Fruit fly (Drosophila melanogaster) whole organism, embryonic: Measurements from ENCODE around the gene Gale.
A peak's percentile ranks its signal among the peaks of the same experiment; 100 is the strongest.

ENCODE experiments used
- Ada2b ChIP-seq: fragments of 200-800 bp; sonication (Bioruptor generic); IDR thresholded peaks from 2 replicates; pipeline ENCODE4 v1.3.6; 2022; ENCODE audit warnings: missing biosample characterization, missing genetic modification characterization
- Blimp-1 ChIP-seq: fragments of 200-800 bp; sonication (Bioruptor generic); optimal IDR thresholded peaks from 3 replicates; lab custom pipeline; 2018; ENCODE audit warnings: missing biosample characterization, missing genetic modification characterization, mild to moderate bottlenecking, moderate library complexity, missing genetic modification reagents
- CG1024 ChIP-seq: fragments of 200-800 bp; sonication (Bioruptor generic); IDR thresholded peaks from 2 replicates; pipeline ENCODE4 v1.3.6; 2022; ENCODE audit warnings: missing biosample characterization, missing genetic modification characterization
- CG10543 ChIP-seq: fragments of 200-800 bp; sonication (Bioruptor generic); optimal IDR thresholded peaks from 3 replicates; lab custom pipeline; 2017; ENCODE audit warnings: missing biosample characterization, mild to moderate bottlenecking, missing genetic modification characterization, moderate library complexity
- CG10565 ChIP-seq: fragments of 200-800 bp; sonication (Bioruptor generic); optimal IDR thresholded peaks from 3 replicates; lab custom pipeline; 2016; ENCODE audit warnings: missing biosample characterization, mild to moderate bottlenecking, missing genetic modification characterization
- CG11456 ChIP-seq: fragments of 200-800 bp; sonication (Bioruptor generic); IDR thresholded peaks from 3 replicates; pipeline ENCODE4 v1.3.6; 2022; ENCODE audit warnings: missing biosample characterization, missing genetic modification characterization
- CG1233 ChIP-seq: fragments of 200-800 bp; sonication (Bioruptor generic); optimal IDR thresholded peaks from 4 replicates; lab custom pipeline; 2018; ENCODE audit warnings: missing biosample characterization, mild to moderate bottlenecking, missing genetic modification characterization
- CG14050 ChIP-seq: fragments of 200-800 bp; sonication (Bioruptor generic); IDR thresholded peaks from 3 replicates; pipeline ENCODE4 v1.3.6; 2022; ENCODE audit warnings: missing biosample characterization, missing genetic modification characterization
- CG14965 ChIP-seq: fragments of 200-800 bp; sonication (Bioruptor generic); optimal IDR thresholded peaks from 2 replicates; lab custom pipeline; 2016; ENCODE audit warnings: missing biosample characterization, missing genetic modification characterization, borderline replicate concordance
- CG17568 ChIP-seq: fragments of 200-800 bp; sonication (Bioruptor generic); optimal IDR thresholded peaks from 2 replicates; lab custom pipeline; 2018; ENCODE audit warnings: missing biosample characterization, mild to moderate bottlenecking, missing genetic modification characterization, moderate library complexity
- CG17612 ChIP-seq: fragments of 200-800 bp; sonication (Bioruptor generic); IDR thresholded peaks from 2 replicates; pipeline ENCODE4 v1.3.6; 2022; ENCODE audit warnings: missing biosample characterization, missing genetic modification characterization
- CG17802 ChIP-seq: fragments of 200-800 bp; sonication (Bioruptor generic); optimal IDR thresholded peaks from 2 replicates; lab custom pipeline; 2018; ENCODE audit warnings: missing biosample characterization, mild to moderate bottlenecking, missing genetic modification characterization, moderate library complexity
- CG18599 ChIP-seq: fragments of 200-800 bp; sonication (Bioruptor generic); optimal IDR thresholded peaks from 3 replicates; lab custom pipeline; 2017; ENCODE audit warnings: missing biosample characterization, missing genetic modification characterization, mild to moderate bottlenecking, moderate library complexity, missing genetic modification reagents
- CG3407 ChIP-seq: fragments of 200-800 bp; sonication (Bioruptor generic); optimal IDR thresholded peaks from 2 replicates; lab custom pipeline; 2018; ENCODE audit warnings: missing biosample characterization, mild to moderate bottlenecking, missing genetic modification characterization
- CG34376 ChIP-seq: fragments of 200-800 bp; sonication (Bioruptor generic); optimal IDR thresholded peaks from 2 replicates; lab custom pipeline; 2018; ENCODE audit warnings: missing biosample characterization, mild to moderate bottlenecking, missing genetic modification characterization
- CG4424 ChIP-seq: fragments of 200-800 bp; sonication (Bioruptor generic); optimal IDR thresholded peaks from 3 replicates; lab custom pipeline; 2016; ENCODE audit warnings: missing biosample characterization, missing genetic modification characterization
- CG5953 ChIP-seq: fragments of 200-800 bp; sonication (Bioruptor generic); IDR thresholded peaks from 2 replicates; pipeline ENCODE4 v1.3.6; 2022; ENCODE audit warnings: missing biosample characterization, missing genetic modification characterization
- CG6175 ChIP-seq: fragments of 200-800 bp; sonication (Bioruptor generic); IDR thresholded peaks from 3 replicates; pipeline ENCODE4 v1.3.6; 2022; ENCODE audit warnings: missing biosample characterization, missing genetic modification characterization
- CG7987 ChIP-seq: fragments of 200-800 bp; sonication (Bioruptor generic); optimal IDR thresholded peaks from 2 replicates; lab custom pipeline; 2018; ENCODE audit warnings: missing biosample characterization, mild to moderate bottlenecking, missing genetic modification characterization, moderate library complexity
- CG8089 ChIP-seq: fragments of 200-800 bp; sonication (Bioruptor generic); optimal IDR thresholded peaks from 3 replicates; lab custom pipeline; 2016; ENCODE audit warnings: missing biosample characterization, missing genetic modification characterization
- CG8924 ChIP-seq: fragments of 200-800 bp; optimal IDR thresholded peaks from 3 replicates; lab custom pipeline; 2019; ENCODE audit warnings: missing biosample characterization, mild to moderate bottlenecking, missing genetic modification characterization, moderate library complexity
- CG9817 ChIP-seq: fragments of 200-800 bp; sonication (Bioruptor generic); optimal IDR thresholded peaks from 2 replicates; lab custom pipeline; 2018; ENCODE audit warnings: missing biosample characterization, mild to moderate bottlenecking, missing genetic modification characterization, moderate library complexity
- CTCF ChIP-seq: fragments of 200-800 bp; sonication (Bioruptor generic); optimal IDR thresholded peaks from 2 replicates; lab custom pipeline; 2017; ENCODE audit warnings: missing biosample characterization, mild to moderate bottlenecking, missing genetic modification characterization, moderate library complexity
- Dad ChIP-seq: fragments of 200-800 bp; sonication (Bioruptor generic); optimal IDR thresholded peaks from 3 replicates; lab custom pipeline; 2016; ENCODE audit warnings: missing biosample characterization, missing genetic modification characterization
- Ets97D ChIP-seq: fragments of 200-800 bp; sonication (Bioruptor generic); optimal IDR thresholded peaks from 3 replicates; lab custom pipeline; 2016; ENCODE audit warnings: missing biosample characterization, missing genetic modification characterization
- HLH3B ChIP-seq: fragments of 200-800 bp; sonication (Bioruptor generic); IDR thresholded peaks from 2 replicates; pipeline ENCODE4 v1.3.6; 2022; ENCODE audit warnings: missing biosample characterization, missing genetic modification characterization
- HLHmδ ChIP-seq: fragments of 200-800 bp; sonication (Bioruptor generic); optimal IDR thresholded peaks from 2 replicates; lab custom pipeline; 2018; ENCODE audit warnings: missing biosample characterization, mild to moderate bottlenecking, missing genetic modification characterization, moderate library complexity
- Meics ChIP-seq: fragments of 200-800 bp; sonication (Bioruptor generic); optimal IDR thresholded peaks from 2 replicates; lab custom pipeline; 2017; ENCODE audit warnings: missing biosample characterization, mild to moderate bottlenecking, missing genetic modification characterization
- Rfx ChIP-seq: fragments of 200-800 bp; sonication (Bioruptor generic); IDR thresholded peaks from 2 replicates; pipeline ENCODE4 v1.3.6; 2022; ENCODE audit warnings: missing biosample characterization, missing genetic modification characterization
- Sox102F ChIP-seq: fragments of 200-800 bp; sonication (Bioruptor generic); optimal IDR thresholded peaks from 2 replicates; lab custom pipeline; 2018; ENCODE audit warnings: missing biosample characterization, mild to moderate bottlenecking, missing genetic modification characterization, moderate library complexity
- Sry-β ChIP-seq: fragments of 200-800 bp; sonication (Bioruptor generic); optimal IDR thresholded peaks from 2 replicates; lab custom pipeline; 2018; ENCODE audit warnings: missing biosample characterization, mild to moderate bottlenecking, missing genetic modification characterization, moderate library complexity
- Trl ChIP-seq, 3 experiments: fragments of >200 bp in 2 of 3; fragments of 200-800 bp in 1 of 3; sonication (Bioruptor generic) in 1 of 3; optimal IDR thresholded peaks; 2 replicates in 1 of 3; 3 replicates in 2 of 3; lab custom pipeline; 2016 to 2017; ENCODE audit warnings: missing biosample characterization in 1 of 3, missing genetic modification characterization in 1 of 3
- ac ChIP-seq: fragments of 200-800 bp; sonication (Bioruptor generic); optimal IDR thresholded peaks from 3 replicates; lab custom pipeline; 2017; ENCODE audit warnings: missing biosample characterization, mild to moderate bottlenecking, missing genetic modification characterization
- amos ChIP-seq: fragments of 200-800 bp; sonication (Bioruptor generic); IDR thresholded peaks from 2 replicates; pipeline ENCODE4 v1.3.6; 2022; ENCODE audit warnings: missing biosample characterization, missing genetic modification characterization; ENCODE audit not compliant: partially characterized antibody
- ato ChIP-seq: fragments of 200-800 bp; sonication (Bioruptor generic); IDR thresholded peaks from 2 replicates; pipeline ENCODE4 v1.3.6; 2022; ENCODE audit warnings: missing biosample characterization, missing genetic modification characterization; ENCODE audit not compliant: partially characterized antibody
- dimm ChIP-seq: fragments of 200-800 bp; sonication (Bioruptor generic); IDR thresholded peaks from 2 replicates; pipeline ENCODE4 v1.3.6; 2022; ENCODE audit warnings: missing biosample characterization, missing genetic modification characterization
- grn ChIP-seq: fragments of 200-800 bp; sonication (Bioruptor generic); optimal IDR thresholded peaks from 3 replicates; lab custom pipeline; 2017; ENCODE audit warnings: missing biosample characterization, missing genetic modification characterization
- ken ChIP-seq: fragments of 200-800 bp; sonication (Bioruptor generic); IDR thresholded peaks from 3 replicates; pipeline ENCODE4 v1.3.6; 2022; ENCODE audit warnings: missing biosample characterization, missing genetic modification characterization
- lola ChIP-seq, 3 experiments: fragments of >200 bp in 2 of 3; fragments of 200-800 bp in 1 of 3; sonication (Bioruptor generic) in 1 of 3; optimal IDR thresholded peaks; 2 replicates each; lab custom pipeline; 2017 to 2019; ENCODE audit warnings: missing biosample characterization in 3 of 3, missing genetic modification characterization in 3 of 3, mild to moderate bottlenecking in 1 of 3, moderate library complexity in 1 of 3
- maf-S ChIP-seq: fragments of 200-800 bp; sonication (Bioruptor generic); optimal IDR thresholded peaks from 2 replicates; lab custom pipeline; 2016; ENCODE audit warnings: missing biosample characterization, missing genetic modification characterization
- mirr ChIP-seq: fragments of 200-800 bp; sonication (Bioruptor generic); optimal IDR thresholded peaks from 3 replicates; lab custom pipeline; 2018; ENCODE audit warnings: missing biosample characterization, mild to moderate bottlenecking, missing genetic modification characterization
- mld ChIP-seq: fragments of 200-800 bp; sonication (Bioruptor generic); IDR thresholded peaks from 3 replicates; pipeline ENCODE4 v1.3.6; 2022; ENCODE audit warnings: missing biosample characterization, missing genetic modification characterization; ENCODE audit not compliant: partially characterized antibody
- nau ChIP-seq: fragments of 200-800 bp; sonication (Bioruptor generic); optimal IDR thresholded peaks from 3 replicates; lab custom pipeline; 2017; ENCODE audit warnings: missing biosample characterization, mild to moderate bottlenecking, missing genetic modification characterization, missing genetic modification reagents
- nmo ChIP-seq: fragments of 200-800 bp; sonication (Bioruptor generic); optimal IDR thresholded peaks from 2 replicates; lab custom pipeline; 2018; ENCODE audit warnings: missing biosample characterization, mild to moderate bottlenecking, missing genetic modification characterization, moderate library complexity
- pnt ChIP-seq: fragments of 200-800 bp; sonication (Bioruptor generic); optimal IDR thresholded peaks from 3 replicates; lab custom pipeline; 2016; ENCODE audit warnings: missing biosample characterization, missing genetic modification characterization
- pzg ChIP-seq: fragments of 200-800 bp; sonication (Bioruptor generic); optimal IDR thresholded peaks from 3 replicates; lab custom pipeline; 2018; ENCODE audit warnings: missing biosample characterization, mild to moderate bottlenecking, missing genetic modification characterization, moderate library complexity
- tap ChIP-seq: fragments of 200-800 bp; optimal IDR thresholded peaks from 3 replicates; lab custom pipeline; 2019; ENCODE audit warnings: missing biosample characterization, mild to moderate bottlenecking, missing genetic modification characterization, moderate library complexity
- tup ChIP-seq: fragments of 200-800 bp; sonication (Bioruptor generic); optimal IDR thresholded peaks from 2 replicates; lab custom pipeline; 2016; ENCODE audit warnings: missing biosample characterization, mild to moderate bottlenecking, missing genetic modification characterization, moderate library complexity
- tx ChIP-seq: fragments of 200-800 bp; sonication (Bioruptor generic); optimal IDR thresholded peaks from 2 replicates; lab custom pipeline; 2016; ENCODE audit warnings: missing biosample characterization, missing genetic modification characterization
- vvl ChIP-seq: fragments of 200-800 bp; sonication (Bioruptor generic); IDR thresholded peaks from 2 replicates; pipeline ENCODE4 v1.3.6; 2022; ENCODE audit warnings: missing biosample characterization, missing genetic modification characterization

Gene Gale

dm6 chr3L:637329-638030 lies 10.9 kb upstream of the Gale start (continued):
- TF ChIP-seq ken (no peak), nau (no peak), tx (GFP tag; lab: Kevin White, UChicago) (no peak), CG17612 (no peak), Blimp-1 (GFP tag; lab: Kevin White, UChicago) (no peak), Trl (optimal IDR thresholded peaks at IDR 0.05; lab: Kevin White, UChicago) (no peak), Trl (GFP tag; optimal IDR thresholded peaks at IDR 0.05; lab: Kevin White, UChicago) (no peak), CG8089 (GFP tag; lab: Kevin White, UChicago) (no peak), tup (GFP tag; lab: Kevin White, UChicago) (no peak), pnt (no peak), tap (tag; lab: Kevin White, UChicago) (no peak), HLH3B (GFP tag; lab: Robert Waterston, UW) (no peak), CG6175 (GFP tag; lab: Robert Waterston, UW) (no peak), ac (GFP tag; lab: Kevin White, UChicago) (no peak), lola (GFP tag; optimal IDR thresholded peaks at IDR 0.05; lab: Kevin White, UChicago) (no peak), Ada2b (GFP tag; lab: Robert Waterston, UW) (no peak), CG1233 (GFP tag; lab: Kevin White, UChicago) (no peak), CG9817 (no peak), Sry-β (GFP tag; lab: Kevin White, UChicago) (no peak), ato (GFP tag; lab: Robert Waterston, UW) (no peak), dimm (no peak), vvl (GFP tag; lab: Robert Waterston, UW) (no peak), Sox102F (GFP tag; lab: Kevin White, UChicago) (peak; percentile 11), amos (no peak), CG11456 (no peak), CG17568 (no peak), CG3407 (GFP tag; lab: Kevin White, UChicago) (no peak), CG1024 (GFP tag; lab: Robert Waterston, UW) (no peak), nmo (GFP tag; lab: Kevin White, UChicago) (no peak), CG7987 (GFP tag; lab: Kevin White, UChicago) (no peak), Ets97D (GFP tag; lab: Kevin White, UChicago) (no peak), CG34376 (GFP tag; lab: Kevin White, UChicago) (peak; percentile 63), CG14965 (GFP tag; lab: Kevin White, UChicago) (no peak), CG18599 (GFP tag; lab: Kevin White, UChicago) (no peak), CG17802 (tag; lab: Kevin White, UChicago) (no peak), grn (GFP tag; lab: Kevin White, UChicago) (peak; percentile 6), CG5953 (no peak), HLHmδ (GFP tag; lab: Kevin White, UChicago) (no peak), Meics (GFP tag; lab: Kevin White, UChicago) (no peak), CG8924 (tag; lab: Kevin White, UChicago) (no peak), mirr (GFP tag; lab: Kevin White, UChicago) (peak; percentile 57), Rfx (GFP tag; lab: Robert Waterston, UW) (no peak), CG10543 (no peak), Dad (no peak), maf-S (no peak), CTCF (no peak), mld (no peak), pzg (GFP tag; lab: Kevin White, UChicago) (no peak), CG14050 (GFP tag; lab: Robert Waterston, UW) (no peak), CG10565 (no peak), CG4424 (GFP tag; lab: Kevin White, UChicago) (no peak)
